Worm (Caenorhabditis elegans) whole organism, late embryonic: ENCODE measurements around the gene F54F11.1.

Experiments used
- C38D4.7 ChIP-seq: fragments of 200-800 bp; sonication (Bioruptor generic); optimal IDR thresholded peaks from 2 replicates; lab custom pipeline; 2018; ENCODE audit warnings: mild to moderate bottlenecking, missing genetic modification characterization, moderate library complexity, missing compliant biosample characterization
- T23F11.4 ChIP-seq: fragments of 200-800 bp; sonication (Bioruptor generic); optimal IDR thresholded peaks from 2 replicates; lab custom pipeline; 2018; ENCODE audit warnings: mild to moderate bottlenecking, missing genetic modification characterization, missing compliant biosample characterization
- Y22D7AL.16 ChIP-seq: sonication (generic microtip); optimal IDR thresholded peaks from 2 replicates; lab custom pipeline; 2016; ENCODE audit warnings: missing genetic modification characterization, missing compliant biosample characterization
- ama-1 ChIP-seq: fragments of 150-350 bp; optimal IDR thresholded peaks from 2 replicates; lab custom pipeline; 2014
- ceh-14 ChIP-seq: sonication (generic microtip); optimal IDR thresholded peaks from 2 replicates; lab custom pipeline; 2016; ENCODE audit warnings: missing genotype, missing genetic modification characterization, missing compliant biosample characterization
- ceh-2 ChIP-seq: sonication (generic microtip); optimal IDR thresholded peaks from 2 replicates; lab custom pipeline; 2016; ENCODE audit warnings: missing genotype, missing genetic modification characterization, missing compliant biosample characterization
- ceh-22 ChIP-seq: sonication (generic microtip); optimal IDR thresholded peaks from 2 replicates; lab custom pipeline; 2017; ENCODE audit warnings: missing biosample characterization, missing genetic modification characterization
- ceh-31 ChIP-seq: sonication (generic microtip); optimal IDR thresholded peaks from 2 replicates; lab custom pipeline; 2016; ENCODE audit warnings: missing genetic modification characterization, missing compliant biosample characterization
- ceh-45 ChIP-seq: fragments of 200-800 bp; sonication (Bioruptor generic); IDR thresholded peaks from 2 replicates; pipeline ENCODE4 v1.3.6; 2022; ENCODE audit warnings: missing genetic modification reagents, missing genetic modification characterization, missing compliant biosample characterization
- ceh-48 ChIP-seq: sonication (generic microtip); optimal IDR thresholded peaks from 2 replicates; lab custom pipeline; 2016; ENCODE audit warnings: missing genetic modification characterization, inconsistent platforms, missing compliant biosample characterization
- ceh-6 ChIP-seq: fragments of 200-800 bp; sonication (Bioruptor generic); optimal IDR thresholded peaks from 2 replicates; lab custom pipeline; 2018; ENCODE audit warnings: mild to moderate bottlenecking, missing genetic modification characterization, missing compliant biosample characterization
- ceh-9 ChIP-seq: sonication (generic microtip); optimal IDR thresholded peaks from 2 replicates; lab custom pipeline; 2016; ENCODE audit warnings: mild to moderate bottlenecking, missing genetic modification characterization, inconsistent platforms, missing compliant biosample characterization
- dmd-4 ChIP-seq: sonication (generic microtip); optimal IDR thresholded peaks from 2 replicates; lab custom pipeline; 2016; ENCODE audit warnings: borderline replicate concordance, missing genetic modification characterization, missing compliant biosample characterization
- elt-2 ChIP-seq: sonication (generic microtip); optimal IDR thresholded peaks from 2 replicates; lab custom pipeline; 2016; ENCODE audit warnings: missing genetic modification reagents, missing genetic modification characterization, missing compliant biosample characterization
- eyg-1 ChIP-seq: sonication (generic microtip); optimal IDR thresholded peaks from 2 replicates; lab custom pipeline; 2016; ENCODE audit warnings: missing genotype, missing genetic modification characterization, missing compliant biosample characterization
- fax-1 ChIP-seq: sonication (generic microtip); optimal IDR thresholded peaks from 2 replicates; lab custom pipeline; 2016; ENCODE audit warnings: missing genotype, missing genetic modification characterization, missing compliant biosample characterization
- fkh-10 ChIP-seq: fragments of 150-350 bp; optimal IDR thresholded peaks from 2 replicates; lab custom pipeline; 2014; ENCODE audit warnings: missing biosample characterization, missing genetic modification reagents, missing genetic modification characterization
- hlh-30 ChIP-seq: sonication (generic microtip); optimal IDR thresholded peaks from 2 replicates; lab custom pipeline; 2017; ENCODE audit warnings: antibody characterized with exemption, missing genetic modification characterization, missing compliant biosample characterization; ENCODE audit not compliant: insufficient read depth
- hlh-8 ChIP-seq: sonication (generic microtip); optimal IDR thresholded peaks from 2 replicates; lab custom pipeline; 2016; ENCODE audit warnings: missing genotype, missing genetic modification characterization, missing compliant biosample characterization
- lim-6 ChIP-seq: sonication (generic microtip); optimal IDR thresholded peaks from 2 replicates; lab custom pipeline; 2016; ENCODE audit warnings: missing genetic modification characterization, missing compliant biosample characterization
- madf-2 ChIP-seq: sonication (generic microtip); optimal IDR thresholded peaks from 2 replicates; lab custom pipeline; 2017; ENCODE audit warnings: missing genetic modification characterization, missing compliant biosample characterization
- nfya-1 ChIP-seq: sonication (generic microtip); optimal IDR thresholded peaks from 2 replicates; lab custom pipeline; 2017; ENCODE audit warnings: missing genetic modification characterization, mild to moderate bottlenecking, missing compliant biosample characterization, antibody characterized with exemption, moderate library complexity
- nhr-11 ChIP-seq: fragments of 150-350 bp; optimal IDR thresholded peaks from 2 replicates; lab custom pipeline; 2014; ENCODE audit warnings: missing biosample characterization, missing genetic modification characterization
- npax-4 ChIP-seq: sonication (generic microtip); optimal IDR thresholded peaks from 2 replicates; lab custom pipeline; 2016; ENCODE audit warnings: missing genetic modification characterization, missing compliant biosample characterization
- pat-9 ChIP-seq: fragments of 200-800 bp; sonication (Bioruptor generic); optimal IDR thresholded peaks from 2 replicates; lab custom pipeline; 2018; ENCODE audit warnings: mild to moderate bottlenecking, missing genetic modification characterization, moderate library complexity, missing compliant biosample characterization
- pha-4 ChIP-seq: fragments of 150-350 bp; optimal IDR thresholded peaks from 2 replicates; lab custom pipeline; 2018; ENCODE audit warnings: missing biosample characterization, missing genetic modification reagents, missing genetic modification characterization
- pros-1 ChIP-seq: fragments of 150-350 bp; optimal IDR thresholded peaks from 2 replicates; lab custom pipeline; 2014; ENCODE audit warnings: missing biosample characterization, missing genetic modification reagents, missing genetic modification characterization
- ref-2 ChIP-seq: sonication (generic microtip); optimal IDR thresholded peaks from 2 replicates; lab custom pipeline; 2016; ENCODE audit warnings: missing genetic modification characterization, missing compliant biosample characterization
- sdc-2 ChIP-seq: sonication (generic microtip); optimal IDR thresholded peaks from 2 replicates; lab custom pipeline; 2016; ENCODE audit warnings: missing genotype, missing genetic modification characterization, missing compliant biosample characterization
- syd-9 ChIP-seq: sonication (generic microtip); optimal IDR thresholded peaks from 2 replicates; lab custom pipeline; 2016; ENCODE audit warnings: mild to moderate bottlenecking, missing genetic modification characterization, moderate library complexity, missing compliant biosample characterization
- tbx-2 ChIP-seq: sonication (generic microtip); optimal IDR thresholded peaks from 2 replicates; lab custom pipeline; 2016; ENCODE audit warnings: missing genetic modification characterization, missing compliant biosample characterization
- tbx-7 ChIP-seq: sonication (generic microtip); optimal IDR thresholded peaks from 2 replicates; lab custom pipeline; 2016; ENCODE audit warnings: missing genotype, missing genetic modification characterization, missing compliant biosample characterization
- ttx-3 ChIP-seq: sonication (generic microtip); optimal IDR thresholded peaks from 2 replicates; lab custom pipeline; 2016; ENCODE audit warnings: missing genetic modification reagents, missing genetic modification characterization, missing compliant biosample characterization
- unc-3 ChIP-seq, 2 experiments: fragments of 200-800 bp in 1 of 2; sonication (Bioruptor generic) in 1 of 2; sonication (generic microtip) in 1 of 2; conservative IDR thresholded peaks in 1 of 2; optimal IDR thresholded peaks in 1 of 2; 2 replicates each; pipeline versions ENCODE4 v1.3.6 to Lab custom; 2016 to 2022; ENCODE audit warnings: missing compliant biosample characterization in 2 of 2, missing genetic modification characterization in 2 of 2, missing genetic modification reagents in 1 of 2
- unc-42 ChIP-seq: sonication (generic microtip); optimal IDR thresholded peaks from 2 replicates; lab custom pipeline; 2016; ENCODE audit warnings: missing genotype, missing genetic modification characterization, missing compliant biosample characterization
- unc-55 ChIP-seq: sonication (generic microtip); optimal IDR thresholded peaks from 2 replicates; lab custom pipeline; 2017; ENCODE audit warnings: missing biosample characterization, missing genetic modification reagents, missing genetic modification characterization
- unc-86 ChIP-seq: sonication (generic microtip); optimal IDR thresholded peaks from 2 replicates; lab custom pipeline; 2016; ENCODE audit warnings: missing genetic modification characterization, missing compliant biosample characterization
- ztf-16 ChIP-seq: sonication (generic microtip); optimal IDR thresholded peaks from 2 replicates; lab custom pipeline; 2017; ENCODE audit warnings: missing genetic modification characterization, missing compliant biosample characterization

Gene F54F11.1

DNA sequence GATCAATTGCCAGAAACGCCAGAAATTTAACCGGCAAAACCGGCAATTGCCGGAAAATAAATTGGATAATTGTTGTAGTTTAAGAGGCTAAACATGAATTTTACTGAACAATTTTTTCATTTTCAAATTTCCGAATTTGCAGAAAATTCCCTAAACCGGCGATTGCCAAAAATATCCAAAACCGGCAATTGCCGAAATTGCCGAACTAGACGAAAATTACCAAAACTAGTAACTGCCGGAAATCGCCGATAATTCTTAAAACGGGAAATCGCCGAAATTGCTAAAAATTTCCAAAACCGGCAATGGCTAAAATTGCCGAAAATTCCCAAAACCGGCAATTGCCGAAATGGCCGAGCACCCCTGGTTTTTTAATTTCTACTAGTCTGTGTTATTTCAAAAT, 24.3 kb upstream of the F54F11.1 start:
- TF ChIP-seq ceh-14 (tag; lab: Kevin White, UChicago) (no peak), ztf-16 (tag; lab: Kevin White, UChicago) (no peak), hlh-8 (tag; lab: Kevin White, UChicago) (no peak), Y22D7AL.16 (tag; lab: Kevin White, UChicago) (no peak), ceh-45 (no peak), npax-4 (tag; lab: Kevin White, UChicago) (no peak), pat-9 (tag; lab: Kevin White, UChicago) (no peak), ref-2 (tag; lab: Kevin White, UChicago) (no peak), sdc-2 (tag; lab: Kevin White, UChicago) (no peak), ceh-9 (no peak), tbx-2 (tag; lab: Kevin White, UChicago) (no peak), madf-2 (tag; lab: Kevin White, UChicago) (no peak), elt-2 (tag; lab: Kevin White, UChicago) (no peak), fkh-10 (GFP tag; lab: Kevin White, UChicago) (no peak), nfya-1 (no peak), syd-9 (tag; lab: Kevin White, UChicago) (no peak), T23F11.4 (GFP tag; lab: Kevin White, UChicago) (no peak), unc-3 (GFP tag; conservative IDR thresholded peaks at IDR 0.05; lab: Robert Waterston, UW) (no peak), unc-3 (tag; optimal IDR thresholded peaks at IDR 0.05; lab: Kevin White, UChicago) (no peak), ama-1 (no peak), unc-55 (GFP tag; lab: Kevin White, UChicago) (no peak)

DNA sequence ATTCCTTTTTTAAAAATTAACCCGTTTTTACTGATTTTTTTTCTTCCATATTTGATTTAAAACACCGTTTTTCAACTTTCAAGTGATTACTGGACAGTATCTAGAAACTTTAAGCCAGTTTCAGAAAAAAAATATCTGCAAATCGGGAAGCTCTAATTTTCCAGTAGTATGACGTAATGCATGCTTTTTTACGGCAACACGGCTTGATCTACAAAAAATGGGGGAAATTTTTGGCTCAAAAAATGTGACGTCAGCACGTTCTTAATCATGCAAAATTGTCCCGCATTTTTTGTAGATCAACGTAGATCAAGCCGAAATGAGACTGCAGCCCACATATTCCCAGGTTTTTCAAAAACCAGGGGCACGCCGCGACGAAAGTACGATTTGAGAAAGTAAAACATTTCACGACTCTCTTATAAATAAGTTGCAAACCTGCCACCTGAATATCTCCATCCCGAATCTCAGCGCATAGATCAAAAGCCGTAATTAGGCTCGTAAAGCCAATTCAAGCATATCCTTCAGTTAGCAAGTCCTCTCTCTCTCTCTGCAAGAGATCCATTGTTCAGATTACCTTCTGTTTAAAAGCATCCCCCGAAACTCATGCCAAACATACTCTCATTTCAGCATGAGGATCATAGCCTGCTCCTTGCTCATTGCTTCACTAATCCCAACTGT, 21.8 kb upstream of the F54F11.1 start, which contains the start of gene E01G4.6:
Gene E01G4.6, plus strand, starts transcription at position 625 of the 675 bp plus-strand sequence.
- TF ChIP-seq lim-6 (tag; lab: Kevin White, UChicago) (no peak), sdc-2 (tag; lab: Kevin White, UChicago) (no peak), ceh-48 (tag; lab: Kevin White, UChicago) (no peak), hlh-8 (tag; lab: Kevin White, UChicago) (no peak), T23F11.4 (GFP tag; lab: Kevin White, UChicago) (no peak), ttx-3 (no peak), ceh-22 (tag; lab: Kevin White, UChicago) (no peak), unc-86 (tag; lab: Kevin White, UChicago) (no peak), ztf-16 (tag; lab: Kevin White, UChicago) (no peak), pros-1 (tag; lab: Kevin White, UChicago) (no peak), ceh-6 (no peak), ceh-45 (no peak), hlh-30 (tag; lab: Kevin White, UChicago) (no peak), Y22D7AL.16 (tag; lab: Kevin White, UChicago) (no peak), dmd-4 (no peak)

DNA sequence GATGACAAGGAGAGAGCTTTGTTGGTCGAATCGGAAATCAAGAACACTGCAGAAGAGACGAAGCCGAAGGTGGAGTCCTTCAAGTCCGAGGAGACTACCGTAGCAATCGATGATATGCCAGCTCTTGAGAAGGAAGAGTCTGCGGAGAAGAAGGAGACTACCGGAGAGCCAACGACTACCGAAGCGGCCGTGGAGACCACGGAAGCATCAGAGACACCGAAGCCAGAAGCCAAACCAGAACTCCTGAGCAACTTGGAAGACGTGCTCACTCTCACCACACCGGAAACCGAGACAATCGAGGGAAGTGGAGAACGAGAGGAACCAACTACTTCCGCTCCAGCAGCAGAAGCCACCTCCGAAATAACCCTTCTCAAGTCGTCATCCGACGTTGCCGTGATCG, 19.6 kb upstream of the F54F11.1 start:
- TF ChIP-seq eyg-1 (no peak), unc-42 (no peak), ceh-22 (tag; lab: Kevin White, UChicago) (no peak), tbx-7 (tag; lab: Kevin White, UChicago) (no peak), ztf-16 (tag; lab: Kevin White, UChicago) (no peak), fax-1 (tag; lab: Kevin White, UChicago) (no peak), pha-4 (tag; lab: Kevin White, UChicago) (no peak), npax-4 (tag; lab: Kevin White, UChicago) (no peak), lim-6 (tag; lab: Kevin White, UChicago) (no peak), C38D4.7 (GFP tag; lab: Kevin White, UChicago) (no peak), ceh-45 (no peak), ceh-31 (tag; lab: Kevin White, UChicago) (no peak), unc-55 (GFP tag; lab: Kevin White, UChicago) (no peak), ceh-2 (tag; lab: Kevin White, UChicago) (no peak), ama-1 (no peak), ceh-9 (no peak), nhr-11 (tag; lab: Kevin White, UChicago) (no peak)
